Worm (Caenorhabditis elegans) whole organism, young adult: ENCODE measurements around the gene R02D5.1.

Experiments used
- B0035.1 ChIP-seq: sonication (generic microtip); optimal IDR thresholded peaks from 2 replicates; lab custom pipeline; 2016; ENCODE audit warnings: missing genetic modification characterization, mild to moderate bottlenecking, missing compliant biosample characterization, missing genotype, missing genetic modification reagents
- F23B12.7 ChIP-seq: sonication (generic microtip); optimal IDR thresholded peaks from 2 replicates; lab custom pipeline; 2017; ENCODE audit warnings: missing genetic modification characterization, mild to moderate bottlenecking, missing compliant biosample characterization, antibody characterized with exemption, moderate library complexity; ENCODE audit not compliant: insufficient read depth
- F49E8.2 ChIP-seq: sonication (generic microtip); optimal IDR thresholded peaks from 3 replicates; lab custom pipeline; 2017; ENCODE audit warnings: missing genetic modification characterization, mild to moderate bottlenecking, missing compliant biosample characterization, antibody characterized with exemption, moderate library complexity; ENCODE audit not compliant: insufficient read depth
- F57A8.1 ChIP-seq: fragments of 200-800 bp; sonication (Bioruptor generic); optimal IDR thresholded peaks from 2 replicates; lab custom pipeline; 2018; ENCODE audit warnings: mild to moderate bottlenecking, missing genetic modification characterization, moderate library complexity, missing compliant biosample characterization
- T26A5.8 ChIP-seq: sonication (generic microtip); optimal IDR thresholded peaks from 2 replicates; lab custom pipeline; 2016; ENCODE audit warnings: missing genetic modification characterization, missing compliant biosample characterization
- ama-1 ChIP-seq, 3 experiments: fragments of 150-350 bp in 1 of 3; sonication (generic microtip) in 2 of 3; optimal IDR thresholded peaks; 2 replicates each; lab custom pipeline; 2014 to 2018; ENCODE audit warnings: missing biosample characterization in 2 of 3, missing genetic modification characterization in 2 of 3, missing genetic modification reagents in 2 of 3
- ccch-3 ChIP-seq: fragments of 200-800 bp; sonication (Bioruptor generic); optimal IDR thresholded peaks from 2 replicates; lab custom pipeline; 2018; ENCODE audit warnings: mild to moderate bottlenecking, missing genetic modification characterization, missing compliant biosample characterization
- ceh-40 ChIP-seq: fragments of 200-800 bp; sonication (Bioruptor generic); IDR thresholded peaks from 2 replicates; pipeline ENCODE4 v1.3.6; 2022; ENCODE audit warnings: missing genetic modification characterization, missing compliant biosample characterization
- chd-7 ChIP-seq: sonication (generic microtip); optimal IDR thresholded peaks from 2 replicates; lab custom pipeline; 2016; ENCODE audit warnings: mild to moderate bottlenecking, missing genetic modification characterization, moderate library complexity, missing compliant biosample characterization
- dpl-1 ChIP-seq: fragments of 150-350 bp; optimal IDR thresholded peaks from 2 replicates; lab custom pipeline; 2014; ENCODE audit warnings: missing biosample characterization, missing genetic modification reagents, missing genetic modification characterization
- hlh-12 ChIP-seq: sonication (generic microtip); optimal IDR thresholded peaks from 2 replicates; lab custom pipeline; 2016; ENCODE audit warnings: missing genetic modification characterization, missing compliant biosample characterization
- hsf-1 ChIP-seq: fragments of 200-800 bp; sonication (Bioruptor generic); IDR thresholded peaks from 2 replicates; pipeline ENCODE4 v1.3.6; 2022; ENCODE audit warnings: missing genetic modification reagents, missing genetic modification characterization, missing compliant biosample characterization
- lin-26 ChIP-seq: fragments of 200-800 bp; sonication (Bioruptor generic); IDR thresholded peaks from 2 replicates; pipeline ENCODE4 v1.3.6; 2022; ENCODE audit warnings: missing genetic modification reagents, missing genetic modification characterization, missing compliant biosample characterization
- pha-4 ChIP-seq: fragments of 150-350 bp; sonication (generic microtip); optimal IDR thresholded peaks from 2 replicates; lab custom pipeline; 2014; ENCODE audit warnings: missing biosample characterization, missing genetic modification reagents, missing genetic modification characterization
- rpc-1 ChIP-seq, 2 experiments: fragments of 150-350 bp in 1 of 2; sonication (generic microtip) in 1 of 2; optimal IDR thresholded peaks; 2 replicates each; lab custom pipeline; 2014 to 2018; ENCODE audit warnings: missing biosample characterization in 1 of 2, missing genetic modification characterization in 1 of 2, missing genetic modification reagents in 1 of 2, missing genotype in 1 of 2
- sptf-2 ChIP-seq: fragments of 200-800 bp; sonication (Bioruptor generic); optimal IDR thresholded peaks from 2 replicates; lab custom pipeline; 2018; ENCODE audit warnings: mild to moderate bottlenecking, missing genetic modification characterization, missing compliant biosample characterization
- xnd-1 ChIP-seq: sonication (generic microtip); optimal IDR thresholded peaks from 2 replicates; lab custom pipeline; 2016; ENCODE audit warnings: missing genotype, missing genetic modification reagents, missing genetic modification characterization, missing compliant biosample characterization
- ztf-18 ChIP-seq: sonication (generic microtip); optimal IDR thresholded peaks from 2 replicates; lab custom pipeline; 2016; ENCODE audit warnings: missing genotype, mild to moderate bottlenecking, missing genetic modification characterization, missing compliant biosample characterization
- ztf-22 ChIP-seq: fragments of 200-800 bp; sonication (Bioruptor generic); optimal IDR thresholded peaks from 2 replicates; lab custom pipeline; 2018; ENCODE audit warnings: mild to moderate bottlenecking, missing genetic modification characterization, moderate library complexity, missing compliant biosample characterization
- ztf-26 ChIP-seq: sonication (generic microtip); optimal IDR thresholded peaks from 2 replicates; lab custom pipeline; 2017; ENCODE audit warnings: missing genetic modification characterization, missing compliant biosample characterization
- ztf-3 ChIP-seq: fragments of 200-800 bp; sonication (Bioruptor generic); optimal IDR thresholded peaks from 2 replicates; lab custom pipeline; 2018; ENCODE audit warnings: mild to moderate bottlenecking, missing genetic modification characterization, missing compliant biosample characterization

The R02D5.1 gene

ce11 chrV:14548510-14548909, 40.5 kb downstream of the R02D5.1 start:
- TF ChIP-seq F57A8.1 (GFP tag; lab: Kevin White, UChicago) (no peak), xnd-1 (tag; lab: Kevin White, UChicago) (no peak), chd-7 (tag; lab: Kevin White, UChicago) (no peak), hlh-12 (tag; lab: Kevin White, UChicago) (no peak), ccch-3 (GFP tag; lab: Kevin White, UChicago) (no peak), ztf-22 (GFP tag; lab: Kevin White, UChicago) (no peak), pha-4 (tag; lab: Kevin White, UChicago) (no peak), F23B12.7 (tag; lab: Kevin White, UChicago) (no peak), F49E8.2 (no peak), sptf-2 (GFP tag; lab: Kevin White, UChicago) (no peak), T26A5.8 (tag; lab: Kevin White, UChicago) (no peak), ztf-18 (tag; lab: Kevin White, UChicago) (no peak), ama-1 (optimal IDR thresholded peaks at IDR 0.05; lab: Kevin White, UChicago) (no peak), ama-1 (GFP tag; optimal IDR thresholded peaks at IDR 0.05; lab: Kevin White, UChicago) (no peak)

ce11 chrV:14556187-14556586, 48.1 kb downstream of the R02D5.1 start, which contains the start of gene srg-47:
Gene srg-47 (minus strand): TSS chrV:14556287.
- no peak for TF ChIP-seq ztf-26 (tag; lab: Kevin White, UChicago)
- no peak for TF ChIP-seq ceh-40 (GFP tag; lab: Robert Waterston, UW)
- TF ChIP-seq, all 124 proteins: peak for 0

ce11 chrV:14558757-14559156, 50.7 kb downstream of the R02D5.1 start, which contains the start of gene C53A5.9:
Gene C53A5.9 (minus strand): TSS chrV:14558857.
- TF ChIP-seq hsf-1 (no peak), F57A8.1 (GFP tag; lab: Kevin White, UChicago) (no peak), B0035.1 (tag; lab: Kevin White, UChicago) (no peak), xnd-1 (tag; lab: Kevin White, UChicago) (no peak), rpc-1 (optimal IDR thresholded peaks at IDR 0.05; lab: Kevin White, UChicago) (no peak), rpc-1 (tag; optimal IDR thresholded peaks at IDR 0.05; lab: Kevin White, UChicago) (no peak), ztf-3 (GFP tag; lab: Kevin White, UChicago) (no peak), dpl-1 (GFP tag; lab: Kevin White, UChicago) (no peak), ccch-3 (GFP tag; lab: Kevin White, UChicago) (no peak), lin-26 (no peak)
